Worm (Caenorhabditis elegans) whole organism, late embryonic: ENCODE measurements around the gene rog-1.

Experiments
- ahr-1 ChIP-seq: sonication (generic microtip); optimal IDR thresholded peaks from 2 replicates; lab custom pipeline; 2016; ENCODE audit warnings: missing genetic modification characterization, missing compliant biosample characterization
- ceh-30 ChIP-seq: fragments of 150-350 bp; optimal IDR thresholded peaks from 2 replicates; lab custom pipeline; 2014; ENCODE audit warnings: missing biosample characterization, missing genetic modification characterization
- ceh-6 ChIP-seq: fragments of 200-800 bp; sonication (Bioruptor generic); optimal IDR thresholded peaks from 2 replicates; lab custom pipeline; 2018; ENCODE audit warnings: mild to moderate bottlenecking, missing genetic modification characterization, missing compliant biosample characterization
- ets-4 ChIP-seq: sonication (generic microtip); optimal IDR thresholded peaks from 2 replicates; lab custom pipeline; 2016; ENCODE audit warnings: missing genetic modification characterization, missing compliant biosample characterization
- pha-4 ChIP-seq: fragments of 150-350 bp; optimal IDR thresholded peaks from 2 replicates; lab custom pipeline; 2018; ENCODE audit warnings: missing biosample characterization, missing genetic modification reagents, missing genetic modification characterization
- pqm-1 ChIP-seq: sonication (generic microtip); optimal IDR thresholded peaks from 2 replicates; lab custom pipeline; 2016; ENCODE audit warnings: missing genetic modification characterization, missing compliant biosample characterization
- unc-42 ChIP-seq: sonication (generic microtip); optimal IDR thresholded peaks from 2 replicates; lab custom pipeline; 2016; ENCODE audit warnings: missing genotype, missing genetic modification characterization, missing compliant biosample characterization
- ztf-16 ChIP-seq: sonication (generic microtip); optimal IDR thresholded peaks from 2 replicates; lab custom pipeline; 2017; ENCODE audit warnings: missing genetic modification characterization, missing compliant biosample characterization

DNA sequence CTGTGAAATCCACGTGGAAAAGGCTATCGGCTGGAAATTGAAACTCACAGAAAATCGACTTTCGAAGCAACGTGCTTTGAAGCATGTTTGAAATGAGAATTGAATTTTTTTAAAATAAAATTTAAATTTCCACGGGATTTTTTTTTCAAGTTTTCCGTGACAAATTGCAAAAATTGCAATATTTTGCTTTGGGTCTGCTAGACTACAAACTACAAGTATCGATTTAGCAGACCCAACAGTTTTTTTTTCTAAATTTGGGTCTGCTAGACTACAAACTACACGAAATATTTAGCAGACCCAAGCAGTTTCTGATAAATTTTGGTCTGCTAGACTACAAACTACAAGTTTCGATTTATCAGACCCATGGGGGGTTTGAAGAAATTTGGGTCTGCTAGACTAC is 36.6 kb upstream of the rog-1 start, which contains the start of gene Y51H7C.9:
- TF ChIP-seq ets-4 (tag; lab: Kevin White, UChicago) (no peak), ceh-6 (GFP tag; lab: Kevin White, UChicago) (no peak), ahr-1 (tag; lab: Kevin White, UChicago) (no peak), unc-42 (tag; lab: Kevin White, UChicago) (no peak), pqm-1 (tag; lab: Kevin White, UChicago) (no peak), pha-4 (tag; lab: Kevin White, UChicago) (no peak), ceh-30 (tag; lab: Kevin White, UChicago) (no peak), ztf-16 (no peak)
